Worm (Caenorhabditis elegans) whole organism, midembryonic: Measurements from ENCODE around the gene Y57G11C.3.

Experiments
- T22C8.4 ChIP-seq: fragments of 200-800 bp; sonication (Bioruptor generic); IDR thresholded peaks from 2 replicates; pipeline ENCODE4 v1.3.6; 2022; ENCODE audit warnings: missing genetic modification characterization, missing compliant biosample characterization
- cog-1 ChIP-seq: sonication (generic microtip); optimal IDR thresholded peaks from 2 replicates; lab custom pipeline; 2016; ENCODE audit warnings: missing genetic modification characterization, missing compliant biosample characterization
- flt-1 ChIP-seq: fragments of 200-800 bp; sonication (Bioruptor generic); IDR thresholded peaks from 2 replicates; pipeline ENCODE4 v1.3.6; 2022; ENCODE audit warnings: missing genetic modification characterization, missing compliant biosample characterization
- klf-2 ChIP-seq: fragments of 200-800 bp; sonication (Bioruptor generic); conservative IDR thresholded peaks from 2 replicates; pipeline ENCODE4 v1.3.6; 2022; ENCODE audit warnings: missing genetic modification reagents, missing genetic modification characterization, missing compliant biosample characterization
- med-1 ChIP-seq: sonication (generic microtip); optimal IDR thresholded peaks from 2 replicates; lab custom pipeline; 2017; ENCODE audit warnings: missing genetic modification characterization, mild to moderate bottlenecking, missing compliant biosample characterization, antibody characterized with exemption, missing genetic modification reagents; ENCODE audit not compliant: insufficient read depth
- ref-1 ChIP-seq: fragments of 200-800 bp; sonication (Bioruptor generic); conservative IDR thresholded peaks from 2 replicates; pipeline ENCODE4 v1.3.6; 2022; ENCODE audit warnings: missing genetic modification reagents, missing genetic modification characterization, missing compliant biosample characterization
- tab-1 ChIP-seq: fragments of 200-800 bp; sonication (Bioruptor generic); IDR thresholded peaks from 2 replicates; pipeline ENCODE4 v1.3.6; 2022; ENCODE audit warnings: missing genetic modification characterization, missing compliant biosample characterization
- ztf-23 ChIP-seq: fragments of 200-800 bp; sonication (Bioruptor generic); IDR thresholded peaks from 2 replicates; pipeline ENCODE4 v1.3.6; 2022; ENCODE audit warnings: missing genetic modification reagents, missing genetic modification characterization, missing compliant biosample characterization
- ztf-29 ChIP-seq: fragments of 200-800 bp; sonication (Bioruptor generic); IDR thresholded peaks from 2 replicates; pipeline ENCODE4 v1.3.6; 2022; ENCODE audit warnings: missing genetic modification reagents, missing genetic modification characterization, missing compliant biosample characterization

DNA sequence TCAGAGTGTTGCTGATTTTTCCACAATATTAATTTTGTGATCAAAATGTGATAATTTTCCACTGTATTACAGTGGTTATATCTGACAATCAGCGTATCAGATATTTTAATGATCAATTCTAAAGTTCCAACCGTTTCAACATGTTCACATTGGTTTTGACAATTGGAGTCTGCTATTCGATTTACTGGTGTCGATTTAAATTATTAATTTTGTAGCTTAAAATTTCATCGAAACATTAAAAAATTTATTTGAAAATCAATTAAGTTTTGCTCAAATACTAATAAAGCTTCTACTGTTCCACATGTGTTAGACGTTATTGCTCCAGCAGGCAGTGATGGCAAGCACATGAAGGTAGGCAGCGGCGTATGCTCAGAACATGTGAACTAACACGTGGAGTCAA is 10.2 kb upstream of the Y57G11C.3 start:
- TF ChIP-seq T22C8.4 (GFP tag; lab: Robert Waterston, UW) = no peak
- no peak for TF ChIP-seq tab-1
- TF ChIP-seq ztf-29 (GFP tag; lab: Robert Waterston, UW) = no peak
- TF ChIP-seq flt-1 (GFP tag; lab: Robert Waterston, UW) = no peak
- no peak for TF ChIP-seq ref-1 (GFP tag; lab: Robert Waterston, UW)
- TF ChIP-seq med-1 = no peak
- no peak for TF ChIP-seq klf-2 (GFP tag; lab: Robert Waterston, UW)
- no peak for TF ChIP-seq cog-1 (tag; lab: Kevin White, UChicago)
- TF ChIP-seq ztf-23 (GFP tag; lab: Robert Waterston, UW) = no peak
